Worm (Caenorhabditis elegans) whole organism, L2 larva: Measurements from ENCODE around the gene B0238.9.

Source experiments
- C34F6.9 ChIP-seq: fragments of 150-350 bp; optimal IDR thresholded peaks from 2 replicates; lab custom pipeline; 2014; ENCODE audit warnings: missing biosample characterization, missing genetic modification characterization
- F13H6.1 ChIP-seq: sonication (generic microtip); optimal IDR thresholded peaks from 2 replicates; lab custom pipeline; 2016; ENCODE audit warnings: missing genetic modification characterization, missing compliant biosample characterization
- R02D3.7 ChIP-seq: fragments of 150-350 bp; optimal IDR thresholded peaks from 2 replicates; lab custom pipeline; 2014; ENCODE audit warnings: missing biosample characterization, missing genetic modification characterization
- Y55F3AM.14 ChIP-seq: fragments of 200-800 bp; sonication (Bioruptor generic); optimal IDR thresholded peaks from 2 replicates; lab custom pipeline; 2018; ENCODE audit warnings: mild to moderate bottlenecking, missing genetic modification characterization, missing compliant biosample characterization
- ZK546.5 ChIP-seq: sonication (generic microtip); optimal IDR thresholded peaks from 2 replicates; lab custom pipeline; 2017; ENCODE audit warnings: missing biosample characterization, missing genetic modification characterization
- alr-1 ChIP-seq: fragments of 150-350 bp; optimal IDR thresholded peaks from 2 replicates; lab custom pipeline; 2014; ENCODE audit warnings: missing biosample characterization, missing genetic modification characterization
- aly-2 ChIP-seq: fragments of 150-350 bp; optimal IDR thresholded peaks from 2 replicates; lab custom pipeline; 2014; ENCODE audit warnings: missing biosample characterization, missing genetic modification characterization
- ama-1 ChIP-seq: fragments of 150-350 bp; optimal IDR thresholded peaks from 2 replicates; lab custom pipeline; 2018; ENCODE audit warnings: inconsistent platforms
- blmp-1 ChIP-seq: sonication (generic microtip); optimal IDR thresholded peaks from 2 replicates; lab custom pipeline; 2017; ENCODE audit warnings: missing genetic modification characterization, mild to moderate bottlenecking, missing compliant biosample characterization, antibody characterized with exemption, moderate library complexity; ENCODE audit not compliant: insufficient read depth
- ceh-16 ChIP-seq: fragments of 150-350 bp; optimal IDR thresholded peaks from 2 replicates; lab custom pipeline; 2014; ENCODE audit warnings: missing biosample characterization, missing genetic modification characterization
- crh-2 ChIP-seq: sonication (generic microtip); optimal IDR thresholded peaks from 2 replicates; lab custom pipeline; 2017; ENCODE audit warnings: missing biosample characterization, missing genetic modification characterization
- dmd-4 ChIP-seq: sonication (generic microtip); optimal IDR thresholded peaks from 2 replicates; lab custom pipeline; 2017; ENCODE audit warnings: missing biosample characterization, missing genetic modification characterization
- egl-27 ChIP-seq: sonication (generic microtip); optimal IDR thresholded peaks from 3 replicates; lab custom pipeline; 2017; ENCODE audit warnings: missing biosample characterization, missing genetic modification reagents, missing genetic modification characterization
- gmeb-1 ChIP-seq: fragments of 150-350 bp; optimal IDR thresholded peaks from 2 replicates; lab custom pipeline; 2014; ENCODE audit warnings: missing biosample characterization, missing genetic modification characterization
- lin-11 ChIP-seq: fragments of 150-350 bp; sonication (generic microtip); optimal IDR thresholded peaks from 2 replicates; lab custom pipeline; 2014; ENCODE audit warnings: missing biosample characterization, missing genetic modification characterization, inconsistent platforms, mixed read lengths
- lin-13 ChIP-seq: fragments of 150-350 bp; optimal IDR thresholded peaks from 2 replicates; lab custom pipeline; 2014; ENCODE audit warnings: missing biosample characterization, missing genetic modification reagents, missing genetic modification characterization
- lsy-2 ChIP-seq, 2 experiments: fragments of 150-350 bp in 1 of 2; sonication (generic microtip) in 1 of 2; optimal IDR thresholded peaks; 2 replicates each; lab custom pipeline; 2014 to 2017; ENCODE audit warnings: missing biosample characterization in 2 of 2, missing genetic modification characterization in 2 of 2
- mab-5 ChIP-seq: fragments of 150-350 bp; optimal IDR thresholded peaks from 2 replicates; lab custom pipeline; 2014; ENCODE audit warnings: missing biosample characterization, missing genetic modification characterization
- mbf-1 ChIP-seq: sonication (generic microtip); optimal IDR thresholded peaks from 2 replicates; lab custom pipeline; 2017; ENCODE audit warnings: missing biosample characterization, missing genetic modification characterization
- mdl-1 ChIP-seq, 2 experiments: fragments of 150-350 bp in 1 of 2; sonication (generic microtip) in 1 of 2; optimal IDR thresholded peaks; 2 replicates each; lab custom pipeline; 2017; ENCODE audit warnings: missing biosample characterization in 2 of 2, missing genetic modification characterization in 2 of 2
- nhr-10 ChIP-seq: sonication (generic microtip); optimal IDR thresholded peaks from 2 replicates; lab custom pipeline; 2017; ENCODE audit warnings: missing biosample characterization, missing genetic modification characterization
- nhr-11 ChIP-seq: fragments of 150-350 bp; optimal IDR thresholded peaks from 2 replicates; lab custom pipeline; 2014; ENCODE audit warnings: missing biosample characterization, missing genetic modification characterization
- nhr-129 ChIP-seq: fragments of 150-350 bp; optimal IDR thresholded peaks from 2 replicates; lab custom pipeline; 2014; ENCODE audit warnings: missing biosample characterization, missing genetic modification characterization
- nhr-21 ChIP-seq: fragments of 150-350 bp; optimal IDR thresholded peaks from 2 replicates; lab custom pipeline; 2014; ENCODE audit warnings: missing biosample characterization, missing genetic modification characterization
- nhr-23 ChIP-seq: fragments of 150-350 bp; optimal IDR thresholded peaks from 2 replicates; lab custom pipeline; 2014; ENCODE audit warnings: missing biosample characterization, missing genetic modification reagents, missing genetic modification characterization
- nhr-25 ChIP-seq: fragments of 150-350 bp; sonication (generic microtip); optimal IDR thresholded peaks from 3 replicates; lab custom pipeline; 2014; ENCODE audit warnings: missing biosample characterization, missing genetic modification characterization
- nhr-77 ChIP-seq: fragments of 150-350 bp; optimal IDR thresholded peaks from 2 replicates; lab custom pipeline; 2014; ENCODE audit warnings: missing biosample characterization, missing genetic modification characterization
- peb-1 ChIP-seq: fragments of 150-350 bp; optimal IDR thresholded peaks from 2 replicates; lab custom pipeline; 2014; ENCODE audit warnings: missing biosample characterization, missing genetic modification characterization
- skn-1 ChIP-seq: sonication (generic microtip); optimal IDR thresholded peaks from 2 replicates; lab custom pipeline; 2017; ENCODE audit warnings: missing biosample characterization, missing genetic modification characterization
- sma-3 ChIP-seq: sonication (generic microtip); optimal IDR thresholded peaks from 2 replicates; lab custom pipeline; 2016; ENCODE audit warnings: missing genetic modification reagents, missing genetic modification characterization, missing compliant biosample characterization
- sma-9 ChIP-seq, 2 experiments: fragments of 150-350 bp in 1 of 2; sonication (generic microtip) in 1 of 2; optimal IDR thresholded peaks; 2 replicates each; lab custom pipeline; 2014 to 2016; ENCODE audit warnings: missing genetic modification characterization in 2 of 2, mild to moderate bottlenecking in 1 of 2, missing biosample characterization in 1 of 2, missing compliant biosample characterization in 1 of 2, missing genetic modification reagents in 1 of 2, moderate library complexity in 1 of 2
- snpc-4 ChIP-seq: fragments of 150-350 bp; optimal IDR thresholded peaks from 2 replicates; lab custom pipeline; 2014; ENCODE audit warnings: missing biosample characterization, missing genetic modification characterization
- unc-39 ChIP-seq: fragments of 150-350 bp; optimal IDR thresholded peaks from 2 replicates; lab custom pipeline; 2014; ENCODE audit warnings: missing biosample characterization, missing genetic modification characterization
- unc-55 ChIP-seq: fragments of 150-350 bp; sonication (generic microtip); optimal IDR thresholded peaks from 3 replicates; lab custom pipeline; 2014; ENCODE audit warnings: missing biosample characterization, missing genetic modification reagents, missing genetic modification characterization
- zag-1 ChIP-seq: fragments of 150-350 bp; optimal IDR thresholded peaks from 2 replicates; lab custom pipeline; 2014; ENCODE audit warnings: missing biosample characterization, missing genetic modification characterization
- ztf-1 ChIP-seq: fragments of 200-800 bp; sonication (Bioruptor generic); conservative IDR thresholded peaks from 2 replicates; pipeline ENCODE4 v1.3.6; 2022; ENCODE audit warnings: missing genetic modification characterization, missing compliant biosample characterization
- ztf-11 ChIP-seq: sonication (generic microtip); optimal IDR thresholded peaks from 2 replicates; lab custom pipeline; 2017; ENCODE audit warnings: missing biosample characterization, missing genetic modification characterization
- ztf-4 ChIP-seq: fragments of 150-350 bp; optimal IDR thresholded peaks from 2 replicates; lab custom pipeline; 2014; ENCODE audit warnings: missing biosample characterization, missing genetic modification characterization

The B0238.9 gene

DNA sequence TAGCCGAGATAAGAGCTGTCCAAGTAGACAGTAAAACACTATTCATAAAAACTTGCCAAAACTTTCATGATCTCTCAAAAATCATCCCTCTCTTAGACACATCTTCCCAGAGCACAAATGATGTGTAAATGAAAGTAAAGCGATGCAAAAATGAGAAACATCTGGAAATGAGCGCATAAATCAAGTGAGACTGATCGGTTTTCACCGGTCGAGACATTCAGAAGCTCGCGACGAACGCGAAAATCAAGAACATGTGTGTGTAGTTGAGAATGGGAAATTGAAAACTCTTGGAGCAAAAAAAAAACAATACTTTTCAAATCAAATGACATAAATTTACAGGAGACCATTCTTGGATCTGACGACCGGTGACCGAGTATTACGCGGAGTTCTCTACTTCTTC lies 26.5 kb upstream of the B0238.9 start:
- TF ChIP-seq ztf-1 (GFP tag; lab: Robert Waterston, UW) (no peak), lin-13 (GFP tag; lab: Kevin White, UChicago) (no peak), sma-3 (GFP tag; lab: Kevin White, UChicago) (no peak), unc-55 (GFP tag; lab: Kevin White, UChicago) (no peak), unc-39 (tag; lab: Kevin White, UChicago) (no peak), egl-27 (tag; lab: Kevin White, UChicago) (no peak), nhr-11 (tag; lab: Kevin White, UChicago) (no peak), lsy-2 (tag; optimal IDR thresholded peaks at IDR 0.05; lab: Kevin White, UChicago) (no peak), nhr-23 (no peak), lin-11 (tag; lab: Kevin White, UChicago) (no peak), nhr-21 (tag; lab: Kevin White, UChicago) (no peak), ceh-16 (no peak), mbf-1 (tag; lab: Kevin White, UChicago) (no peak)

DNA sequence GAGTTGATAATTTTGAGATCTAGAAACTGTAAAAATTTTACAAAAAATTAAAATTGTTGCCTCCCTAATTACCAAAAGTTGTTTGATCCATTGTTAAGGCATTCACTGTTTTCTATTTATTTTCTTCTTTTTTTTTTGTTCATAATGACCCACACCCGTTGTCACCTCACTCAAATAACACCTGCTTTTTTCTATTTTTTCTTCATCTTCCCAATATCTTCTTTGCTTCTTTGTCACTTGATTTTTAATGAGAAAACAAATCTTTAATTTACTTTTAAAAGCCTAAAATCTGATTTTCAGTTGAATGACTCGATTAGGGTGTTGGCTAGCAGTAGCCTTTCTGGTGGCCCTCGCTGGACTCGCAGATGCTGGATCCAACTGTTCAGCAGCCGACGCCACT lies 25.5 kb upstream of the B0238.9 start, which contains the start of gene ncx-2:
ncx-2 (plus strand) TSS at position 301 of the 400 bp plus-strand sequence.
- TF ChIP-seq zag-1 (tag; lab: Kevin White, UChicago) (no peak), aly-2 (no peak), ztf-4 (tag; lab: Kevin White, UChicago) (no peak), ZK546.5 (tag; lab: Kevin White, UChicago) (no peak), Y55F3AM.14 (GFP tag; lab: Kevin White, UChicago) (no peak), unc-55 (GFP tag; lab: Kevin White, UChicago) (no peak), nhr-10 (tag; lab: Kevin White, UChicago) (no peak)

DNA sequence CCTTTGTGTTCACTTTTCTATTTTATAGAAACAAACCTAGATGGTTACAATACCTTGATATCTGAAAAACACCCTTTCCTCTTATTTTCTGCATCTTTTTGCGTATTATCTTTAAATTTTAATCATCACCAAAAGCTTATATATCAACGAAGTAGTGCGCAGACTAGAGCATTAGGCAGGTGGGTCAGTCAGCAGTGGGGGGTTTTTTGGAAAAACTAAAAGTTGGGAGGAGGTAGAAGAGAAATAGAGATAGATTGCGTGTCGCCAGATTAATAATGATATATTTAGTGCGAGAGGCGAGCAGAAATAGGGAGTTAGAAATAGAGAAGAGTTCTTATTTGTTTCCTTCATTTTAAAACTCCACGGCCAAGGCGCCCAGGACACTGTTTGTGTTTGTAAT lies 23.3 kb upstream of the B0238.9 start:
- TF ChIP-seq ztf-1 (GFP tag; lab: Robert Waterston, UW) (no peak), nhr-77 (no peak), zag-1 (tag; lab: Kevin White, UChicago) (no peak), nhr-11 (tag; lab: Kevin White, UChicago) (no peak), ztf-11 (tag; lab: Kevin White, UChicago) (no peak), sma-3 (GFP tag; lab: Kevin White, UChicago) (no peak), R02D3.7 (no peak), nhr-129 (no peak)

DNA sequence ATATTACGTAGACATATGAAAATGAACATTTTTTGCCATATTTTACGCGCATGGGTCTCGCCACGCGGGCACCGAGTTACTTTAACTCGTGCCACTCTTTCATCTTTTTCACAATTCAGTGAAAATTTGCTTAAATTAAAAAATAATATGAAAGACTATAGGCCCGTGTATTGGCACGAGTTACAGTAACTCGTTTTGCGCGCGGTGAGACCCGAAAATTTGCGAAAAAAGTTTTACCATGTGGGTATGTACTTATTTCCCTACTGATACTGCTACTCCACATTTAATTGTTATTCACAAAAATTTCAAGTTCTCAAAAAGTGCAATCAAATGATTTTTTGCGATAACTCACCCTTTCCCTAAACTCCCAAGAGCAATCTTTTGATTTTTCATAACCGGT lies 19.8 kb upstream of the B0238.9 start:
- TF ChIP-seq F13H6.1 (tag; lab: Kevin White, UChicago) (no peak), skn-1 (no peak), lin-13 (GFP tag; lab: Kevin White, UChicago) (no peak), ama-1 (lab: Kevin White, UChicago) (no peak), gmeb-1 (tag; lab: Kevin White, UChicago) (no peak), alr-1 (tag; lab: Kevin White, UChicago) (no peak), ztf-4 (tag; lab: Kevin White, UChicago) (no peak), ztf-11 (tag; lab: Kevin White, UChicago) (no peak), snpc-4 (no peak), mdl-1 (tag; optimal IDR thresholded peaks at IDR 0.05; lab: Kevin White, UChicago) (no peak), nhr-25 (no peak), unc-55 (GFP tag; lab: Kevin White, UChicago) (no peak), dmd-4 (tag; lab: Kevin White, UChicago) (no peak)

DNA sequence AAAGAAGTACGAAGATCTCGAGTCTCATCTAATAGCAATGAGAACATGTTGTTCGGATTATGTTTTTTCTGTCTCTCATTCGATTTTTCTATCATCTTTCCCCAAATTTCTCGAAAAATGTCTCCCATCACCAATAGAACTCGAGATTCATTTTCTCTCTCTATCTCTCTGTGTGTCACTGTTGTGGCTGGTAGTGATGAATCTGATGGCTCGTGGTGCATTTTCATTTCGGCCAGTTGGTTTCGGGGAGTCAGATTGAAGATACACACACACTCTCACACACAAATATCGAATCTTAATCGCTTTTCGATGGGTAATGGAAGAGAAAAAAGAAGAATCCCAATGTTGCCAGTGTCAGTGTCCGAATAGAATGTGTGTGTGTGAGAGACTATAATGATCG lies 18.0 kb upstream of the B0238.9 start:
- TF ChIP-seq F13H6.1 (tag; lab: Kevin White, UChicago) (peak; percentile 69), crh-2 (no peak), C34F6.9 (tag; lab: Kevin White, UChicago) (peak; percentile 46), peb-1 (no peak), mab-5 (tag; lab: Kevin White, UChicago) (peak; percentile 30), blmp-1 (no peak), lsy-2 (tag; optimal IDR thresholded peaks at IDR 0.05; lab: Kevin White, UChicago) (peak in 1 of 2 experiments; percentile 36), sma-9 (GFP tag; optimal IDR thresholded peaks at IDR 0.05; lab: Kevin White, UChicago) (peak; percentile 28), sma-9 (tag; optimal IDR thresholded peaks at IDR 0.05; lab: Kevin White, UChicago) (no peak), nhr-129 (peak; percentile 75)
